Worm (Caenorhabditis elegans) whole organism, early embryonic: ENCODE data around the gene emb-5.

Experiments used
- B0310.2 ChIP-seq: sonication (generic microtip); optimal IDR thresholded peaks from 2 replicates; lab custom pipeline; 2016; ENCODE audit warnings: mild to moderate bottlenecking, missing genetic modification characterization, missing compliant biosample characterization
- F13C5.2 ChIP-seq: sonication (generic microtip); optimal IDR thresholded peaks from 2 replicates; lab custom pipeline; 2017; ENCODE audit warnings: mild to moderate bottlenecking, missing genetic modification characterization, inconsistent platforms, missing compliant biosample characterization
- aly-1 ChIP-seq: sonication (generic microtip); optimal IDR thresholded peaks from 2 replicates; lab custom pipeline; 2016; ENCODE audit warnings: missing genetic modification characterization, missing compliant biosample characterization
- ama-1 ChIP-seq: fragments of 150-350 bp; optimal IDR thresholded peaks from 2 replicates; lab custom pipeline; 2014
- ceh-13 ChIP-seq: fragments of 200-800 bp; sonication (Bioruptor generic); optimal IDR thresholded peaks from 2 replicates; lab custom pipeline; 2018; ENCODE audit warnings: mild to moderate bottlenecking, missing genetic modification characterization, missing compliant biosample characterization
- ceh-36 ChIP-seq: sonication (generic microtip); optimal IDR thresholded peaks from 2 replicates; lab custom pipeline; 2016; ENCODE audit warnings: missing genetic modification characterization, inconsistent platforms, missing compliant biosample characterization
- ets-7 ChIP-seq: sonication (generic microtip); optimal IDR thresholded peaks from 2 replicates; lab custom pipeline; 2016; ENCODE audit warnings: missing genotype, missing genetic modification characterization, missing compliant biosample characterization
- flt-1 ChIP-seq: fragments of 200-800 bp; sonication (Bioruptor generic); IDR thresholded peaks from 2 replicates; pipeline ENCODE4 v1.3.6; 2022; ENCODE audit warnings: missing genetic modification characterization, missing compliant biosample characterization
- hmbx-1 ChIP-seq: sonication (generic microtip); optimal IDR thresholded peaks from 2 replicates; lab custom pipeline; 2016; ENCODE audit warnings: mild to moderate bottlenecking, missing genetic modification characterization, missing compliant biosample characterization
- hmg-4 ChIP-seq: fragments of 200-800 bp; sonication (Bioruptor generic); optimal IDR thresholded peaks from 2 replicates; lab custom pipeline; 2018; ENCODE audit warnings: mild to moderate bottlenecking, missing genetic modification characterization, missing compliant biosample characterization
- hnd-1 ChIP-seq: sonication (generic microtip); optimal IDR thresholded peaks from 2 replicates; lab custom pipeline; 2016; ENCODE audit warnings: missing genetic modification characterization, missing compliant biosample characterization
- pes-1 ChIP-seq: fragments of 200-800 bp; sonication (Bioruptor generic); IDR thresholded peaks from 2 replicates; pipeline ENCODE4 v1.3.6; 2022; ENCODE audit warnings: missing genetic modification reagents, missing genetic modification characterization, missing compliant biosample characterization
- scrt-1 ChIP-seq: fragments of 200-800 bp; sonication (Bioruptor generic); IDR thresholded peaks from 2 replicates; pipeline ENCODE4 v1.3.6; 2022; ENCODE audit warnings: missing genetic modification characterization, missing compliant biosample characterization
- sea-1 ChIP-seq: fragments of 200-800 bp; sonication (Bioruptor generic); conservative IDR thresholded peaks from 2 replicates; pipeline ENCODE4 v1.3.6; 2022; ENCODE audit warnings: missing genetic modification characterization, missing compliant biosample characterization
- tbx-11 ChIP-seq: fragments of 200-800 bp; sonication (Bioruptor generic); IDR thresholded peaks from 2 replicates; pipeline ENCODE4 v1.3.6; 2022; ENCODE audit warnings: missing genetic modification characterization, missing compliant biosample characterization
- tbx-37 ChIP-seq: fragments of 200-800 bp; sonication (Bioruptor generic); conservative IDR thresholded peaks from 2 replicates; pipeline ENCODE4 v1.3.6; 2022; ENCODE audit warnings: missing genetic modification reagents, missing genetic modification characterization, missing compliant biosample characterization
- tra-4 ChIP-seq: sonication (generic microtip); optimal IDR thresholded peaks from 2 replicates; lab custom pipeline; 2017; ENCODE audit warnings: missing genetic modification characterization, missing compliant biosample characterization

The emb-5 gene

DNA sequence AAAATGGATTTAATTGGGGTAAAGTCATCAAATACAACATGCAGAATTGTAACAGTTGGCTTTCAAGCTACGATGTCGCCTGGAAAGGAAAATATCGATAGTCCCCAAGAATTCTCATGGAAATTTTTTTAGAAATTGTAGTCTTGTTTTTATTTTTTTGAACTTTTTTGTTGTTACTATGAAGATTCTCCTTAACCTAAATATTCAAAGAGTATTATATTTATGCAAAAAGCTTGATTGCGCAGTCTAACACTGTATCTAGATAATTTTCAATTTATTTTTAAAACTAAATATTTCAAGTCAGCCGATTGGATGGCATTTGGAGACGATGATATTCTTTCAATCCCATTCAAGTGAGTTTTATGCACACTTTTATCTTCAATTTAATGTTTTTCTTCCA is 15.3 kb downstream of the emb-5 start, which contains the start of gene pgap-2:
Gene pgap-2, plus strand, starts transcription at position 301 of the 400 bp plus-strand sequence.
- TF ChIP-seq ama-1 (lab: Kevin White, UChicago) (no peak), F13C5.2 (tag; lab: Kevin White, UChicago) (no peak), tra-4 (tag; lab: Kevin White, UChicago) (no peak), pes-1 (GFP tag; lab: Robert Waterston, UW) (no peak), ceh-36 (no peak), hmbx-1 (tag; lab: Kevin White, UChicago) (no peak), tbx-11 (GFP tag; lab: Robert Waterston, UW) (no peak), hnd-1 (tag; lab: Kevin White, UChicago) (no peak), sea-1 (no peak)

DNA sequence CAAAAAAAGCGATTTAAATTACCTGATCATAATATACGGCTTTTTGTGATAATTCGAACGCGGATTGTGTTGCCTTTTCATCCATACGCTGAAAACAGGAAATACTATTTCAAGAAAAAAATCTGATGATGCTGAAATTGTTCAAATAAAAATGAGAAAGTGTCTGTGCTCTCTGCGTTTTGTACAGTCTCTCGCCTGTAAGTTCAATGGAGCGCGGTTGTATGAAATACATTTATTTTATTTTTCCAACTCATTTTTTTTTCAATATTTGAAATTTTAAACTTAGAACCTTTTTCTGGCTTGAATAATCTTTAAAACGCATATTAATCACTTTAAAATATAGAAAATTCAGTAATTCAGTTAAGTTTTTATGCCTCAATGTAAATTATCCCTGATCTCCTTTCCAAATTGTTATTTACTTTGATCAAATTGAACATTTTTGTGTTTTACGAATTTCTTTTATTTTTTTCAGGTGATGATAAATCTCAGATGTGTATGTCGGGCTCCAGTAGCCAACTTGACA is 16.5 kb downstream of the emb-5 start, which contains the start of the genes clp-2 and mrpl-16:
Gene clp-2, minus strand, starts transcription at position 94 of the 523 bp plus-strand sequence.
Gene mrpl-16, plus strand, starts transcription at position 473 of the 523 bp plus-strand sequence.
- TF ChIP-seq hnd-1 (tag; lab: Kevin White, UChicago) (no peak), flt-1 (no peak), aly-1 (tag; lab: Kevin White, UChicago) (no peak), ceh-13 (GFP tag; lab: Kevin White, UChicago) (no peak), F13C5.2 (tag; lab: Kevin White, UChicago) (no peak), sea-1 (no peak), pes-1 (GFP tag; lab: Robert Waterston, UW) (no peak)

DNA sequence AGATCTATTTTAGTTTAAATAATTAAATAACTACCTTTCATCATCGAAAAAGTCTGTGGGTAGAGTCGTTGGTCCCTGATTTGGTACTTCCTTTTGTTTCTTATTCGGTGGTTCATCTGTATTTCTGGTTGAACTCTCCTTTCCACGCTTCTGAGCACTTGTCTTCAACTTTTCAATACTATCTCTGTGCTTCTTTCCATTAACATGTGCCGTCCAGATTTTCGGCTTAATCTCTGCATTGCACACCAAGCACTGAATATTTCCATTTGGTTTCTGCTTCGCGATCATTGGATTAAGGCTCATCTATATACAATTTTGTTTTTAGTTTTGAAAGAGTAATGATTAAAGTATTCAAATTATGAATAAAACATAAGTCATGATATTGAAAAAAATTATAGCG is 20.5 kb downstream of the emb-5 start, which contains the start of gene sel-13:
Gene sel-13, minus strand, starts transcription at position 303 of the 400 bp plus-strand sequence.
- no peak for TF ChIP-seq ets-7
- no peak for TF ChIP-seq hmbx-1 (tag; lab: Kevin White, UChicago)
- no peak for TF ChIP-seq aly-1 (tag; lab: Kevin White, UChicago)
- no peak for TF ChIP-seq hnd-1 (tag; lab: Kevin White, UChicago)
- no peak for TF ChIP-seq ceh-36
- TF ChIP-seq tra-4 (tag; lab: Kevin White, UChicago): no peak
- no peak for TF ChIP-seq ceh-13 (GFP tag; lab: Kevin White, UChicago)
- no peak for TF ChIP-seq flt-1
- TF ChIP-seq tbx-37: no peak
- no peak for TF ChIP-seq tbx-11 (GFP tag; lab: Robert Waterston, UW)
- no peak for TF ChIP-seq scrt-1 (GFP tag; lab: Robert Waterston, UW)
- TF ChIP-seq ama-1 (lab: Kevin White, UChicago): no peak
- TF ChIP-seq sea-1: no peak
- TF ChIP-seq B0310.2: no peak
- no peak for TF ChIP-seq F13C5.2 (tag; lab: Kevin White, UChicago)
- no peak for TF ChIP-seq hmg-4 (GFP tag; lab: Kevin White, UChicago)
- no peak for TF ChIP-seq pes-1 (GFP tag; lab: Robert Waterston, UW)

DNA sequence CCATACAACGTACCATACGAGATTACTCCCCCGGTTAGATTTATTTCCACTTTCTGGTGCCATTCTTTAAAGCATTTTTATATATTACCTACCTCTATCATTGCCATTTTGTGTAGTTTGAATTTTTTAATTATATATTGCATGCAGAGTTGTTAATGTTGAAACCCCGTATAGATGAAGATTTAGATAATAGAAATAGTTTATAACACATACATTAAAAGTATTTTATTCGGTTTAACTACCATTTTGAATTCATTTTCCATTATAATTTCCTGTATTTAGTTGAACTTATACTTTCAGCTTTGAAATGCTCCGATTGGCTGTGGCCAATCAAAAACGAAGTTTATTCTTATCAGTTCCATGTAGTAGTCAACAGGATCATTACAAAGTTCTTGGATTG is 22.7 kb downstream of the emb-5 start, which contains the start of gene dnj-18:
Gene dnj-18, plus strand, starts transcription at position 301 of the 400 bp plus-strand sequence.
- TF ChIP-seq ceh-36 (no peak), ceh-13 (GFP tag; lab: Kevin White, UChicago) (no peak), sea-1 (no peak), tbx-37 (no peak), B0310.2 (no peak), flt-1 (no peak), hnd-1 (tag; lab: Kevin White, UChicago) (no peak), ets-7 (no peak), ama-1 (lab: Kevin White, UChicago) (no peak), tra-4 (tag; lab: Kevin White, UChicago) (no peak), tbx-11 (GFP tag; lab: Robert Waterston, UW) (no peak), hmg-4 (GFP tag; lab: Kevin White, UChicago) (no peak), scrt-1 (GFP tag; lab: Robert Waterston, UW) (no peak), pes-1 (GFP tag; lab: Robert Waterston, UW) (no peak), F13C5.2 (tag; lab: Kevin White, UChicago) (no peak), hmbx-1 (tag; lab: Kevin White, UChicago) (no peak)

DNA sequence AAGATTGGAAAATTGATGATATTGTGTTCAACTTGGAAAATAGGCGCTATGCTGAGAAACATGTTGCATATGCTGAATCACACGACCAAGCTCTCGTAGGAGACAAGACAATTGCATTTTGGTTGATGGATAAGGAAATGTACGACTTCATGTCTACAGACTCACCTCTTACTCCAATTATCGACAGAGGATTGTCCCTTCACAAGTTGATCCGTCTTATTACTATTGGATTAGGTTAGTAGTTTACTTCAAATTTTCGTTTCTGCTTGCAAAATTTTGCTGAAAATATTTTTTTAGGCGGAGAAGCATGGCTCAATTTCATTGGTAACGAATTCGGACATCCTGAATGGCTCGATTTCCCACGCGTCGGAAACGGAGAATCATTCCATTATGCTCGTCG is 23.6 kb downstream of the emb-5 start:
- TF ChIP-seq pes-1 (GFP tag; lab: Robert Waterston, UW): no peak
- TF ChIP-seq hmg-4 (GFP tag; lab: Kevin White, UChicago): no peak
- TF ChIP-seq B0310.2: no peak
- TF ChIP-seq hnd-1 (tag; lab: Kevin White, UChicago): no peak
- no peak for TF ChIP-seq tbx-11 (GFP tag; lab: Robert Waterston, UW)
- TF ChIP-seq flt-1: no peak
- no peak for TF ChIP-seq ets-7
- TF ChIP-seq ceh-36: no peak
- no peak for TF ChIP-seq hmbx-1 (tag; lab: Kevin White, UChicago)
- TF ChIP-seq ceh-13 (GFP tag; lab: Kevin White, UChicago): no peak
- no peak for TF ChIP-seq tra-4 (tag; lab: Kevin White, UChicago)

DNA sequence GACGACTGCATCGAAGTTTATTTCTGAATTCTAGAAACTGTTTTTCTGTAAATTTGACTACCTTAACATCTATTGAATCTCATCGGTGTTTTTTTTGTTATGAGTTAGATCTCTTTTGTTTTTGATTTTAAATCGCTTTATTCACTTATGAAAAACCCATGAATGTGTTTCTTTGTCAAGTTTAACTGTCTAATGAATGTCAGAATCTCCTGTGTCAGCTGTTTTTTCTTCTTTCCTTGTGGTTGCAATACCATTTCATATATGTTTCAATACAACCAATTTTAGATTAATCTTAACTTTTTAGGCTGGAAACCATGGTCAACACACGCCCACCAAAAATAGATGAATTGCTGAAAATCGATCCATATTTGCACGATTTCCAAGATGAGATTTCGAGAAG is 25.4 kb downstream of the emb-5 start, which contains the start of gene T04A8.7:
Gene T04A8.7, plus strand, starts transcription at position 301 of the 400 bp plus-strand sequence.
- TF ChIP-seq F13C5.2 (tag; lab: Kevin White, UChicago) (no peak), ets-7 (no peak)

DNA sequence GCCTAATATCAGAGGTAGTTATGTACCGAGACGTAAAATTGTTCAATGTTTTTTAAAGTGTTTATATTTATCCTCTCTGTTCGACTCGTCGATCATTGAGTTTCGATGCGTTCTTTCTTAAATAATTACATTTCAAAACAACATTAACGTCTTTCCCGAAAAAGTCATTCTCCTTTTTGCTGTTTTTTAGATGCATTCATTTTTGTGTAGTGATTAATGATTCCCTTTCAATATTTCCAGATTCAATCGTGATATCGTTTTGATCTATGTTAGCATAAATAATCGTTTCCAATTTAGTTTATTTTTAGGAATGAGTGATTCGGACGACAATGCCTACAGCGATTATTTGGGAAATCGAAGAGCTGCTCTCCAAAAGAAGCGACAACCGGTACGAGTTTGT is 26.8 kb downstream of the emb-5 start, which contains the start of gene T04A8.8:
Gene T04A8.8, plus strand, starts transcription at position 301 of the 400 bp plus-strand sequence.
- TF ChIP-seq ceh-36 (no peak), ama-1 (lab: Kevin White, UChicago) (no peak), flt-1 (no peak), B0310.2 (no peak), aly-1 (tag; lab: Kevin White, UChicago) (no peak), tbx-11 (GFP tag; lab: Robert Waterston, UW) (no peak), tra-4 (tag; lab: Kevin White, UChicago) (no peak), tbx-37 (no peak), sea-1 (no peak), hmg-4 (GFP tag; lab: Kevin White, UChicago) (no peak), ceh-13 (GFP tag; lab: Kevin White, UChicago) (no peak), hnd-1 (tag; lab: Kevin White, UChicago) (no peak), hmbx-1 (tag; lab: Kevin White, UChicago) (no peak), F13C5.2 (tag; lab: Kevin White, UChicago) (no peak), ets-7 (no peak), pes-1 (GFP tag; lab: Robert Waterston, UW) (no peak), scrt-1 (GFP tag; lab: Robert Waterston, UW) (no peak)
